Worm (Caenorhabditis elegans) whole organism, dauer: ENCODE measurements around the gene Y54G2A.52.
"Not testable (repeated sequence)": the region's sequence is repeated elsewhere in the genome, so short reads cannot be mapped to it uniquely, and the experiment has no call there.

Experiments used
- unc-62 ChIP-seq: sonication (generic microtip); optimal IDR thresholded peaks from 2 replicates; lab custom pipeline; 2017; ENCODE audit warnings: missing biosample characterization, missing genetic modification reagents, missing genetic modification characterization

Gene Y54G2A.52

DNA sequence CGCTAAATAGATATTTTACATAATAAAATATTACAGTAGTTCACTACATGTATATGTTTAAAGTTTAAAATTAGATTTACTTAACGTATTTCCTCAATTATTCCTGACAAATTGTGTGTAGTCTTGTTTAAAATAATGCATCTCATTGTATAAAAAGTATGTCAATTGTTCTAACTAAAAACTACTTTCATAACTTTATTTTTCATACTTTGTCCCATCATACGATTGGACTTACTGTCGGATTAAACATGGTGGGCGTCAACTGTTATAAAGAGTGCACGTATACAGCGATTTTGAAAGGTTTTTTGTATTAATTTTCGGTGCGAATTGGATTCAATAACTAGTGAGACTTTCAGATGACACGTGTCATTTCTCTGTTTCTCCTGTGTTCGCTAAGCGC, 5.2 kb upstream of the Y54G2A.52 start, which contains the start of gene Y54G2A.32:
Y54G2A.32 (plus strand) TSS at position 301 of the 400 bp plus-strand sequence.
- no peak for TF ChIP-seq unc-62

DNA sequence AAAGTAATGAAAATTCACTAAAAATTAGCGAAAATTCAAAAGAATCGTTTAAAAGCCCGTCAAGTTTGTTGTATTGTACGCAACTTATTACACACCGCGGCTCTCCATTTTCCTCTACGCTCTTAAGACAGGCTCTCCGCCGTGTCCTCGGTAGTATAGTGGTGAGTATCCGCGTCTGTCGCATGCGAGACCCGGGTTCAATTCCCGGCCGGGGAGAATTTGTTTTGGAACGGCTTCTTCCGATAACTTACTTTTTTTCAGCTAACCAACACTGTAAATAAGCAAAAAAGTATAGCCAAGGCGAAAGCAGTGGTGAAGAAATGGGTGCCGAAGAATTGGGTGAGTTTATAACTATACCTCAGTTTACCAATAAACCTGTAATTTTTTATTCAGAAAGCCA, 3.7 kb upstream of the Y54G2A.52 start:
- no peak for TF ChIP-seq unc-62

DNA sequence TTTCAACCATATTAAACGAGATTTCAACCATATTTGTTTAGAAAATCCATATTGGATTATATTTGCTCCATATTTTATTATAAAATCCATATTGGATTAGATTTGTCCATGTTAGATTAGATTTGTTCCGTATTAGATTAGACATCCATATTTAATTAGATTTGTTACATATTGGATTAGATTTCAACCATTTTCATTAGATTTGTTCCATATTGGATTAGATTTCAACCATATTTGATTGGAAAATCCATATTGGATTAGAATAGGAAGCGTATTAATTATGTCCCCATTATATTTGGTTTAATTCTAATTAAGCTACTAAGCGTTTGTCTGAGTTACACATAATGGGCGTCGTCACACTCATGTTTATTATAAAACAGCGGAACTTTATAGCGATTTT, 3.1 kb upstream of the Y54G2A.52 start, which contains the start of gene Y54G2A.44:
Y54G2A.44 (plus strand) TSS at position 301 of the 400 bp plus-strand sequence.
- not testable (repeated sequence) for TF ChIP-seq unc-62

DNA sequence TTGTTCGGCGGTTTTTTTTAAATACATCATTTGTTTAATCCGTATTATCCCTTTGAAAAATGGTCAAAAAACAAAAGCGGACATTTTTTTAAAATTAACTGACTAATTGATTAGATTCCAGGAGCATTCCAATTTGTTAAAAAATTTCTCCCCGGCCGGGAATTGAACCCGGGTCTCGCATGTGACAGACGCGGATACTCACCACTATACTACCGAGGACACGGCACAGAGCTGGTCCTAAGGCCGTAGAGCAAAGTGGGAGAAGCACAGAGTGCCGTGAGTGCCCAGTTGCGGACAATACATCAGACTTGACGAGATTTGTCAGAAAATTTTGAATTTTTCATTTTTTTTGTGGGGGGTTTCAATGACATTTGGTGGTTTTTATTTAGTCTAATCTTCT, 2.5 kb upstream of the Y54G2A.52 start:
- no peak for TF ChIP-seq unc-62

DNA sequence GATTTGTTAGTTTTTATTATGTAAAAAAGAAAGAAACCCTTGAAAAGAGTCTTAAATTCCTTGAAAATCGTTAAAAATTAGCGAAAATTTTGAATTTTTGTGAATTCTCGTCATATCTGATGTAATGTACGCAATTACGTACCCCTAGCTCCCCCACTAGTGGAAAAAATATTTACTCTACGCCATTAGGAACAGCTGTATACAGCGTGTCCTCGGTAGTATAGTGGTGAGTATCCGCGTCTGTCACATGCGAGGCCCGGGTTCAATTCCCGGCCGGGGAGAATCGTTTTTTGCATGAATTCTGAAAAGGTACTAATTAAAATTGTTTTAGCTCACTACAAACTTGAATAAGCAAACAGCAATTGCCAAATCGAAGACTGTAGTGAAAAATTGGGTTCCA, 1.4 kb upstream of the Y54G2A.52 start:
- no peak for TF ChIP-seq unc-62

DNA sequence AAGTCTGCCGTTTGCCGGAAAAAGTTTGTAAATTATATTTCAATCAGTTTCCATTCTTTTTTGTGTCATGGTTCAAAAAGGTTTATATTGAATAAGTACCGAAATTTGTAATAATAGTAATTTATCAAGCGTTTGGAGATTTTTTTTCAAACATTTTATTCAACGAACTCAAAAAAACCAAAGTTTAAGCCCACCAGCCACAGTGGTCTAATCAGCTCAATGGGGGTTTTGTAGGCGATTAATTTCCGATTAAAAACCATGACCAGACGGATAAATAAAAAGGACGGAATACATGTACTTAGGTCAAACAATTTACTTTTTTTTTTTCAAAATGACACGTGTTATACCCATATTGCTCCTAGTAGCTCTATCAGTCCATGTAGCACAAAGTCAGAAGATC, 903 bp upstream of the Y54G2A.52 start, which contains the start of gene Y54G2A.10:
Y54G2A.10 (plus strand) TSS at position 301 of the 400 bp plus-strand sequence.
- no peak for TF ChIP-seq unc-62

DNA sequence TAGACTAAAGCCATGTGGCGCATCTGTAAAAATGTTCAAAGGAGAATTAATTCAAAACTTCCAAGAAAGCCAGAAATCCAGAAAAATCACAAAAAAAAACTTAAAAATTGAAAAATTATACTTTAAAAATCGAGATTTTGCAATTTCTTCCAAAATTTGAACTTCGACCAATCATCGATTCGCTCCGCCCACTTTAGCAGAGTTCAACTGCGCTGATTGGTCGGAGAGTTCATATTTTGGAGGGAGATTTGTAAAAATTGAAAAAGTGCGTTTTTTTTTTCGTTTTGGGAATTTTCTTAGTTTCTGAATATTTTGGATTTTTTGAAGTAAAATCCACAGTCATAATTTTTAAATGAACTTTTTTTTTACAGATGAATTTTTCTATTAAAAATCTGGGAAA, 4.5 kb downstream of the Y54G2A.52 start:
- no peak for TF ChIP-seq unc-62

DNA sequence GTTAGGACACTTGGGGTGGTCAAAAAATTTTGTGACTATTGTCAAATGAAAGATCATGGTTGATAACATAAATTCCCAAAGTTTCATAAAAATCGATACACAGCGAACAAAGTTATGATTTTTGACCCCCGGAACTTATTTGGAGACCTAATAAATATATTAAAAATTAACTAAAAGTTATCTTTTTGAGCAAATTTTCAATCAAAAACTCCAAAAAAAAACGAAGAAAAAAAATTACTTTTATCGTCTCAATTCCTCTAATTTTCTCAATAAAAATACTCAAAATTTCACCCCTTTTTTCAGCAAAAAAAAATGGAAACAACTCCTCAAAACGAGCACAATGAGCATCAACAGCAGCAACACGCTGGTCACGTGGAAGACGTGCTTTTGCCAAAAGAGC, 10.1 kb downstream of the Y54G2A.52 start, which contains the start of gene atln-1:
atln-1 (plus strand) TSS at position 301 of the 400 bp plus-strand sequence.
- not testable (repeated sequence) for TF ChIP-seq unc-62

DNA sequence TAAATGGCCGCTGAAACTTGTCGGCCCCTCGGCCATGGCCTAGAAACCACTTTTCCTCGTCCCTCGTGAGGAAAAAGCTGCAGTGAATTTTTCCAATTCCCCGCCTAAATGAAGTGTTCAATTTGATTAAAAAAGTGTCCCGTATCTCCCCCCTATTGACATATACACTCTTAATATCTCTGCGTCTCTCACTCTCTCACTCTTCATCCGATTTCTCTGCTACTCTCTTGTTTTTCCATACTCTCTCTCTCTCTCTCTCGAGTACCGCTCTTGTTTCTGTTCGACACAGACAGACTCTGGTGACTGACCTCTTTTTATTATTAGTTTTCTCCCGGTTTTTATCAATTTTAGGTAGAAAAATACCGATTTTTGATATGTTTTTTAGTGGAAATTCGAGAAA, 13.4 kb downstream of the Y54G2A.52 start:
- no peak for TF ChIP-seq unc-62

DNA sequence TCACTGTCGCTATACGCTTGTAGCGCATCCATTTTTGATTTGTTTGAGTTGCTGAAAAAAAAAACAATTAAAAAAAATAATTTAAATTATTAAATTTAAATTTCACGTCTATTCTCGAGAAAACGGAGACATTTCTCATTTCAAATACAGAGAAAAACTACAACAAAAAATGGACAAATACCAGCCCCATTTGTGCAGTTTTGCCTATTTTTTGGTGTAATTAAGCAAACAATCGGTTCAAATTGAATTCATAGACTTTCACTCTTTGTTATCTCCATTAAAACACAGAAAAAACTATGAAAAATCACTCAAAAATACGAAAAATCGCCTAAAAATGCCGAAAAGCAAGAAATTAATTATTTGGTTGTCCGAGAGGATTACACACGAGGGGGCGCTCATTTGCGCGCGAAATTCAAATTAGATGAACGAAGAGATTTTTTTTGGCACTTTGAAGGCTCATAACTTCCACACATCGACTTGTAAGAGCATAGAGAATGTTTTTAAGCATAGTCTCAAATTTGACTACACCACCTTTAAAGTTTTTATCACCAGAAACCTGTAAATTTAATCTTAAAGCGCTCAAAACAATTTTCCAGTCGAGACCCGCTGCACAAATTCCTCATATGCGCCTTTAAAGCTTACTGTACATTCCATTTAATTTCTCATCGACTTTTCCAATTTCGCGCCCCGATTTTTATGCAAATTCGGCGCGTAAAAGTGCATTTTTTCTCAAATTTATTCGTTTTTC, 15.5 kb downstream of the Y54G2A.52 start, which contains the start of gene Y54G2A.12:
Y54G2A.12 (minus strand) TSS at position 51 of the 748 bp plus-strand sequence.
- no peak for TF ChIP-seq unc-62

DNA sequence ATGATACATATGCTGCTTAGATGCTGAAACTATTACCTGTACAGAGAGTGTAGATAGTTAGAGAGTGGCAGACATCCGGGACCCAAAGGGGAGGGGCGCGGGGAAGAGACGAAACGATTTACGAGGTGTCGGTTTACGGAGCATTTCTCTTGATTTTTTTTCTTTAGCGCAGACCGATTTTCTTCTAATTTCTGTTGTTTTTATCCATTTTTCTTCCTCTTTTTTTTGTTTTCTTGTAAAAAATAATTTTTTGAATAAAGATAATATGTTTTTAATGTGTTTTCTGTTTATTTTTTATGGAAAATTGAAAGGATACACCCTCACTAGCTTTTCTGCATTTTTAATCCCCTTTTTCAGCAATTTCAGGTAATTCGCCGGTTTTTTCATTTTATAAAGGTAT, 20.6 kb downstream of the Y54G2A.52 start, which contains the start of gene Y54G2A.72:
Y54G2A.72 (plus strand) TSS at position 301 of the 400 bp plus-strand sequence.
- TF ChIP-seq unc-62: not testable (repeated sequence)

DNA sequence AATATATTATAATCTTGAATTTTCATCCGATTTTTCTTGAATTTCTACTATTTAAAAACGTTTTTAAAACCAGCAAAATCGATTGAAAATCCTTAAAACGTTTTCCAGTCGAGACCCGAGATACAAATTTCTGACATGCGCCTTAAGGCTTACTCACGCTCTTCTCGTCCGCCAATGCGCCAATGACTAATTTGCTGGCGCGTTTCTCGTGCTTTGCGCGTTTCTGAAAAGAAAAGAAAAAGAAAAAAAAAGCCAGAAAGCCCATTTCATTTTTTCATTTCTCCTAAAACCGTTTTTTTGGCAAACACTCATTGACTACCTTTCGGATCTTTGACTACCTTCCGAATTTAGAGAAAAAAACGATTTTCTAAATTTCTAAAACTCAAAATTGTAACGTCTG, 21.8 kb downstream of the Y54G2A.52 start:
- no peak for TF ChIP-seq unc-62

DNA sequence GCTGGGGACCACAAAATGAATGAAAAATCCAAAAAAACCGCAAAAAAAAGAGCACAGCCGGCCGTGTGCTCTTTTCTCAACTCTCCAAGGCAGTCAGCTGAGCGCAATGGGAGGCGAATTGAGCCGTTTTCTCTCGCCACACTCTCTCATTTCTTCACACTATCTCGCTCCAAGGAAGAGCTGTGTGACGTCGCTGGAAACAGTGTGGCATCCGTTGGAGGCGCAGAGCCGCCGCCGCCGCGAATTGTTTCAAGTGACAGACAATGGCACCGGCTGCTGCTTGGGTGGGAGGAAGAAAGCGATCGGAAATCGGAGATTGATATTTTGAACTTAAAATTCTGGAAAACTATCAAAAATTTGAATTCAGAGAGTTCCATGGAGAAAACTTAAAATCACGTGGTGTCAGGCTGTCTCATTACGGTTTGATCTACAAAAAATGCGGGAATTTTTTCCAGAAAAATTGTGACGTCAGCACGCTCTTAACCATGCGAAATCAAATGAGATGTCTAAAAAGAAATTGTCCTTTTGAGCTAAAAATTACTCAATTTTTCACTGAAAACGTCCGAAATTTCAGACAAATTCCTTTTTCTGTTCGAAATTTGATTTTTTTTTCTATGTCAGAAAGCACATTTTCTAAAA, 22.4 kb downstream of the Y54G2A.52 start:
- TF ChIP-seq unc-62: no peak

DNA sequence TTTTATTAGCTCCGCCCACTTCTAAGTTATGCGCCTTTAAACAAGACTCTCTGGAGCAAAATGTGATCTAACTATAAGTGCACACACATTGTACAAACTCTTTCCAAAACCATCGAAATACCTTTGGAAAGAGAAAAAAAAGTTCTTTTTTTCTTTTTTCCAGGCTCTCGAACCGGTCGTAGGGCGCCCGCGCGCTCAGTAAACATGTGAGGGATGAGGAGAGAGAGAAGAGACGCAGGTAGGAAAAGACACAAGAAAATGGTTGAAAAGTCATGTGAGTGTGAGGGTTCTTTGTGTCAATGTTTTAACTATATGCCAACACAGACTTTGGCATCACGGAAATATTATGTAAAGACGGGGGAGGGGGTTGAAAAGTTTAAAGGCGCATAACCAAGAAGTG, 24.0 kb downstream of the Y54G2A.52 start:
- TF ChIP-seq unc-62: no peak

DNA sequence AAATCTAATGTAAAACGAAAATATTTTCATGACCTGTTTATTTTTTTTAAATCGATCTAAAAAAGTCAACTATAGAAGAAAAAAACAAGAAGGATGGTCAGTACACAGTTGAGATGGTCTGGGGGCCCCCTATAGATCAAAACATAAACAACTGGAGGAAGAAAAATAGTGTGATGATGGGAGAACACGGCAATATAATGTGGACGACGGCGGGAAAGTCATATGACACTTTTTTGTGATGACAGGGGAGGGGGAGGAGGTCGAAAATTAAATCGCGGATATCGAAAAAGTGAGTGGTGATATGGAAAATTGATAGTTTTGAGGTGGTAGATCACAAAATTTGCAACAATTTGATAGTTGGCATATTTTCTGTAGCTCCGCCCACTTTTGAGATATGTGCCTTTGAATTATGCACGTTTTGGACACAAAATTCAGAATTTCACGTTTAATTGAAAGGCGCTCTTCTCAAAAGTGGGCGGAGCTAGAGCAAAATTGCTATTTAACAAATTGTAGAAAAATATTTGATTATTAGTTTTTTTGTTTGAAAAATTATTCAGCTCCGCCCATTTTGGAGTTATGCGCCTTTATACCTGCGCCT, 25.0 kb downstream of the Y54G2A.52 start:
- no peak for TF ChIP-seq unc-62

DNA sequence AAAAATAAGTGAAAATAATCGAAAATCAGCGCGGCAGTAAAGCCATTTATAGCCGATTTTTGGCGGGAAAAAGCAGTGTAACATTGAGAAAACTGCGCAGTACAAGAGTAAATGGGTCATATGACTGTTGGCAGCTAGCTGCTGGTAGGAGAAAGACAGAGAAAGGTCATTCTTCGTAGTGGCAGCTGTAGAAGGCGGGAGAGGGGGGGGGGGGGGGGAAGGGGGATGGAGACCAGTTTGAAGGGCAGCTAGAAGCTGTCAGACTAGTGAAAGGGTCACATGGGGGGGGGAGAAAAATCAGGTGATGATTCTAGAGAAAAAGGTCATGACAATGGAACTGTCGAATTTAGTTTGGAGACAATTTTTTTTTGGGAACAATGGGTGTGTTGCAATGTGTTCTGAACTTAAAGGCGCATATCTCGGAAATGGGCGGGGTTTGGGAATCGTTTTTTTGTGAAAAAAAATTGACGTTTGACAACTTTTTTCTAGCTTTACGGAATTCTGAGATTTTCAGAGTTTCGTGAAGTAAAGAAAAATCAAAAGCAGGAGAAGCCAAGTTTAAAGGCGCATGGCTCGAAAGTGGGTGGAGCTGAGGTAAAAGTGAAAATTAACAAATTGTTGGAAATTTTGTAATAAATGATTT, 26.2 kb downstream of the Y54G2A.52 start:
- no peak for TF ChIP-seq unc-62

DNA sequence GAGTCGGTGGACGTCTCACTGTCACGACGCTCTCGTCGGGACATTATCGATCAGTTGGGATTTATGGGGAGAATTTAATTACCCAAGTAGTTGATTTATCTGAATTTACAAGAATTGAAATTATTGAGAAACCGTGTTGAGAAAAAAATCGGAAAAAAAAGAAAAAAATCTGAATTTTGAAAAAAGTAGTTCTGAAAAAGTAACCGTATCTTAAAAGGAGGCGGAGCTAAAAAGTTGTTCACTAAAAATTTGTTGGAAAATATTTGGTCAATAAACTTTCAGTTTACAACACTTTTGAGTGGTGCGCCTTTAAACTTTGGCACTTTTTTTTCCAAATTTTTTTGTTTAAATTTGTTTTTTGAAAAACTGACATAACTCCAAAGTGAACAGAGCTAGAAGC, 26.8 kb downstream of the Y54G2A.52 start, which contains the start of gene Y54G2A.11:
Y54G2A.11 (minus strand) TSS at position 101 of the 400 bp plus-strand sequence.
- TF ChIP-seq unc-62: no peak
